Worm (Caenorhabditis elegans) whole organism, late embryonic: ENCODE data around the gene zip-7.

Experiments
- ama-1 ChIP-seq: fragments of 150-350 bp; optimal IDR thresholded peaks from 2 replicates; lab custom pipeline; 2014
- ceh-18 ChIP-seq: sonication (generic microtip); optimal IDR thresholded peaks from 2 replicates; lab custom pipeline; 2016; ENCODE audit warnings: missing genetic modification characterization, missing compliant biosample characterization
- ceh-22 ChIP-seq: sonication (generic microtip); optimal IDR thresholded peaks from 2 replicates; lab custom pipeline; 2017; ENCODE audit warnings: missing biosample characterization, missing genetic modification characterization
- dve-1 ChIP-seq: sonication (generic microtip); optimal IDR thresholded peaks from 2 replicates; lab custom pipeline; 2017; ENCODE audit warnings: antibody characterized with exemption, mild to moderate bottlenecking, missing genetic modification characterization, missing compliant biosample characterization
- elt-2 ChIP-seq: sonication (generic microtip); optimal IDR thresholded peaks from 2 replicates; lab custom pipeline; 2016; ENCODE audit warnings: missing genetic modification reagents, missing genetic modification characterization, missing compliant biosample characterization
- fkh-10 ChIP-seq: fragments of 150-350 bp; optimal IDR thresholded peaks from 2 replicates; lab custom pipeline; 2014; ENCODE audit warnings: missing biosample characterization, missing genetic modification reagents, missing genetic modification characterization
- hlh-6 ChIP-seq: sonication (generic microtip); optimal IDR thresholded peaks from 2 replicates; lab custom pipeline; 2016; ENCODE audit warnings: missing genotype, missing genetic modification characterization, missing compliant biosample characterization
- lim-6 ChIP-seq: sonication (generic microtip); optimal IDR thresholded peaks from 2 replicates; lab custom pipeline; 2016; ENCODE audit warnings: missing genetic modification characterization, missing compliant biosample characterization
- lin-11 ChIP-seq: fragments of 200-800 bp; sonication (Bioruptor generic); optimal IDR thresholded peaks from 2 replicates; lab custom pipeline; 2018; ENCODE audit warnings: mild to moderate bottlenecking, missing genetic modification characterization, missing compliant biosample characterization
- nhr-11 ChIP-seq: fragments of 150-350 bp; optimal IDR thresholded peaks from 2 replicates; lab custom pipeline; 2014; ENCODE audit warnings: missing biosample characterization, missing genetic modification characterization
- pqm-1 ChIP-seq: sonication (generic microtip); optimal IDR thresholded peaks from 2 replicates; lab custom pipeline; 2016; ENCODE audit warnings: missing genetic modification characterization, missing compliant biosample characterization
- tbx-2 ChIP-seq: sonication (generic microtip); optimal IDR thresholded peaks from 2 replicates; lab custom pipeline; 2016; ENCODE audit warnings: missing genetic modification characterization, missing compliant biosample characterization

- TF ChIP-seq nhr-11 (no peak), ama-1 (lab: Kevin White, UChicago) (no peak), tbx-2 (no peak), dve-1 (tag; lab: Kevin White, UChicago) (no peak), ceh-22 (tag; lab: Kevin White, UChicago) (no peak), elt-2 (tag; lab: Kevin White, UChicago) (no peak), ceh-18 (tag; lab: Kevin White, UChicago) (no peak), lim-6 (tag; lab: Kevin White, UChicago) (no peak), pqm-1 (no peak), hlh-6 (tag; lab: Kevin White, UChicago) (no peak), lin-11 (tag; lab: Kevin White, UChicago) (no peak), fkh-10 (GFP tag; lab: Kevin White, UChicago) (no peak)
Measured at ce11 chrIV:16502387-16502786, 3.1 kb downstream of the zip-7 start.
